Worm (Caenorhabditis elegans): ENCODE data around the gene mig-21.

Gene mig-21

DNA sequence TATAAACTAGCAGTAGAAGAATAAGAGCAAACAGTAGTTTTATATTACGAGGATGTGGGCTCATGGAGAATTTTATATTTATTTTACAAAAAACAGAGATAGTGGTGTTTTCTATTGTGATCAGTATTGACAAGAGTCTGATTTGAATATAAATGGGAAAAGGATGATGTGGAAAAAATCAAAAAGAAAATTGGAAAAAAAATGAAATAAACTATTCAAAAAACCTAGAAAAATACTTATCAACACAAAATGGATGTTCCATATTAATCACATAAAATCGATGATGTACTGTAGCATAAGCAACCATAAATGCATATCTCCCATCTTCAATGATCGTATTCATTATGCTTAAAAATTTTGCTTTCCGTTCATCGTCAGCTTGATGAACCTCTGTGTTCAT is 8.7 kb upstream of the mig-21 start, which contains the start of gene C28H8.7:
TSS of gene C28H8.7 (minus strand) at position 101 of the 400 bp plus-strand sequence.
- TF ChIP-seq elt-1 (tag; optimal IDR thresholded peaks at IDR 0.05; ENCODE audit: borderline replicate concordance, insufficient read depth) (no peak), nhr-12 (tag; optimal IDR thresholded peaks at IDR 0.05) (no peak), ceh-43 (GFP tag; optimal IDR thresholded peaks at IDR 0.05) (no peak), flh-1 (GFP tag; optimal IDR thresholded peaks at IDR 0.05) (no peak), cnd-1 (tag; optimal IDR thresholded peaks at IDR 0.05) (no peak), snpc-4 (tag; optimal IDR thresholded peaks at IDR 0.05) (no peak), unc-62 (GFP tag; optimal IDR thresholded peaks at IDR 0.05) (no peak), hlh-1 (tag; optimal IDR thresholded peaks at IDR 0.05) (no peak), mep-1 (tag; optimal IDR thresholded peaks at IDR 0.05) (no peak), unc-120 (tag; optimal IDR thresholded peaks at IDR 0.05; ENCODE audit: poor library complexity, severe bottlenecking) (no peak), zip-8 (tag; optimal IDR thresholded peaks at IDR 0.05) (no peak), lin-32 (GFP tag; optimal IDR thresholded peaks at IDR 0.05) (no peak), drap-1 (GFP tag; optimal IDR thresholded peaks at IDR 0.05) (no peak), sem-2 (GFP tag; optimal IDR thresholded peaks at IDR 0.05) (no peak), ztf-11 (tag; optimal IDR thresholded peaks at IDR 0.05) (no peak), elt-3 (tag; optimal IDR thresholded peaks at IDR 0.05) (no peak), sptf-1 (tag; optimal IDR thresholded peaks at IDR 0.05) (no peak), lin-13 (tag; optimal IDR thresholded peaks at IDR 0.05) (no peak), pha-4 (tag; optimal IDR thresholded peaks at IDR 0.05) (no peak)

DNA sequence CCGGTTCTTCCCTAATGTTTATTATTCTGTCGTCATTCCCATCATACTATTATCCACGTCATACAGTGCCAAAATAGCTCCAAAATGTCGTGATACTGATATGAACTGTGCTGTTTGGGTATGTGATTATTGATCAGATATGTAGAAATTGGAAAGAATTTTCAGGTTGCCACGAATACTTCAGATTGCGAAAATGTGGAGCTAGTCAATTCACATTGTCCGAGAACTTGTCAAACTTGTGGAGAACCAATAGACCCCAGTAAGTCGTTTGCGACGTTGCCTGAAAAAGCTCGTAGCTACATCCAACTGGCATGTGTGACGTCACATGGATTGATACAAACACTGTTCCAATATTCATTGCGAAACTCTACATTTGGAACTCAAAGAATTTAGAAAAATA is 6.3 kb upstream of the mig-21 start:
- TF ChIP-seq nhr-2 (tag; optimal IDR thresholded peaks at IDR 0.05) (no peak), sptf-1 (tag; optimal IDR thresholded peaks at IDR 0.05) (no peak), unc-39 (tag; optimal IDR thresholded peaks at IDR 0.05) (no peak), sem-2 (GFP tag; optimal IDR thresholded peaks at IDR 0.05) (no peak), ceh-39 (tag; optimal IDR thresholded peaks at IDR 0.05) (no peak), pha-4 (tag; optimal IDR thresholded peaks at IDR 0.05) (no peak), nhr-76 (tag; optimal IDR thresholded peaks at IDR 0.05) (no peak), nhr-12 (tag; optimal IDR thresholded peaks at IDR 0.05) (no peak), hlh-1 (tag; optimal IDR thresholded peaks at IDR 0.05) (no peak), tbx-8 (GFP tag; optimal IDR thresholded peaks at IDR 0.05) (no peak), ceh-83 (GFP tag; optimal IDR thresholded peaks at IDR 0.05) (no peak), ztf-11 (tag; optimal IDR thresholded peaks at IDR 0.05) (no peak)

DNA sequence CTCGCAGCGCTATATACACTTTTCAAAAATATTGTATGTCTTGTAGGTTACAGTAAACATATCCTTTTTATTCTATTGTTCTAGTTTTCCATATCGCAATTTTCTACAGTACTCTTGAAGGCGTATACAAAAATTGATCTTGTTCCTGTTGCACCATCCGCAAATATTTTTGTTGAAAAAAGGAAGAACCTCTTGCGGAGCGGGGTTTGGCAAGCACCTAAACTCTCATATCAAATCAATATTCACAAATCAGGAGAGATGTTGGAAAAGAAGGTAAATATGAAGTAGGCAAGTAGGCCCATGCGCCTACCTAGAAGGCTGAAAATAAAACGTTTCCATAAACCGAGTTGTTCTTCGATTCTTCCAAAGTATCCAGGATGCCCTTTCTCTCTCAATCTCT is 5.8 kb upstream of the mig-21 start, which contains the start of gene C28H8.5:
TSS of gene C28H8.5 (plus strand) at position 301 of the 400 bp plus-strand sequence.
- TF ChIP-seq tbx-8 (GFP tag; optimal IDR thresholded peaks at IDR 0.05) (no peak), drap-1 (GFP tag; optimal IDR thresholded peaks at IDR 0.05) (no peak), cnd-1 (tag; optimal IDR thresholded peaks at IDR 0.05) (no peak), hlh-1 (tag; optimal IDR thresholded peaks at IDR 0.05) (no peak), pha-4 (tag; optimal IDR thresholded peaks at IDR 0.05) (no peak), unc-120 (tag; optimal IDR thresholded peaks at IDR 0.05; ENCODE audit: poor library complexity, severe bottlenecking) (no peak), blmp-1 (tag; optimal IDR thresholded peaks at IDR 0.05) (no peak), ceh-83 (GFP tag; optimal IDR thresholded peaks at IDR 0.05) (no peak), nhr-28 (tag; optimal IDR thresholded peaks at IDR 0.05) (no peak), lin-13 (tag; optimal IDR thresholded peaks at IDR 0.05) (no peak), nhr-12 (tag; optimal IDR thresholded peaks at IDR 0.05) (no peak)

DNA sequence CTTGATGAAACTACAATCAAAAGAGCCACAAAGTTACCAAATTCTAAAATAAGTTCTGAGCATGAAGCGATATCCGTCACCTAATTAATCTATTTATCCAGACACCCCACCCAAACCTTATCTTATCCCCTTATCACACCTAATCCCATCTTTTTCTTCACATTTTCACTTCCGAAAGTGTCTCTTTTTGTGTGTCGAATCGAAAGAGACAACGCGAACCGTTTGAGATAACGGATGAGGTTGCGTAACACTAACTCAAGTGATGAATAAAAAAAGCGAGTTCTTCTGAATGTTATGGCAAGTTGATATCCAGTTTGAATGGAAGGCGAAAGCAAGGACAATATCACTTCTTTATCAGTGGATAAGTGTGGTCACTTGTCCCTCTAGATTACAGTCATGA is 5.3 kb upstream of the mig-21 start:
- no peak for TF ChIP-seq mab-5 (tag; optimal IDR thresholded peaks at IDR 0.05)

DNA sequence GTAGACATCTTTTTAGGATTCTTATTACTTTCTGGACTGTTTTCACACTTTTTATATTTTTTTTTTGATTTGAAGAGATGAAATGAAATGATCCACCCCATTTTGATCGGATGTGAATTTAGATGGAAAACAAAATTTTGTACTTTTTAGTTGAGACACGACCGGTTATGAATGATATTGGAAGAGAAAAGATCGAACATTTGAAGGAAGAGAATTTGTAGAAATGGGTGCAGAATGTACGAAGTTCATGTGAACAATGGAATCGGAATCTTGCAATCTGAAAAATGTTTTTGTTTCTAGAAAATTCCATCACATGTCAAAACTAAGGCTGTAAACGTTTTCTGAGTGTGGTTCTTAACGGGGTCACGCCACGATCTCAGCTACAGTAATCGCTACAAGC is 4.6 kb upstream of the mig-21 start, which contains the start of gene F01F1.14:
TSS of gene F01F1.14 (minus strand) at position 101 of the 400 bp plus-strand sequence.
- no peak for TF ChIP-seq bed-3 (GFP tag; optimal IDR thresholded peaks at IDR 0.05)
- no peak for TF ChIP-seq nhr-2 (tag; optimal IDR thresholded peaks at IDR 0.05)
- TF ChIP-seq sem-2 (GFP tag; optimal IDR thresholded peaks at IDR 0.05), result no peak
- no peak for TF ChIP-seq blmp-1 (tag; optimal IDR thresholded peaks at IDR 0.05)
- no peak for TF ChIP-seq sptf-1 (tag; optimal IDR thresholded peaks at IDR 0.05)
- TF ChIP-seq hlh-1 (tag; optimal IDR thresholded peaks at IDR 0.05), result no peak
- TF ChIP-seq cnd-1 (tag; optimal IDR thresholded peaks at IDR 0.05), result no peak
- TF ChIP-seq ham-2 (GFP tag; optimal IDR thresholded peaks at IDR 0.05), result no peak
- no peak for TF ChIP-seq elt-1 (tag; optimal IDR thresholded peaks at IDR 0.05; ENCODE audit: borderline replicate concordance, insufficient read depth)
- no peak for TF ChIP-seq ces-1 (GFP tag; optimal IDR thresholded peaks at IDR 0.05)
- no peak for TF ChIP-seq lin-13 (tag; optimal IDR thresholded peaks at IDR 0.05)
- no peak for TF ChIP-seq ceh-39 (tag; optimal IDR thresholded peaks at IDR 0.05)
- no peak for TF ChIP-seq nhr-76 (tag; optimal IDR thresholded peaks at IDR 0.05)
- no peak for TF ChIP-seq M03D4.4 (tag; optimal IDR thresholded peaks at IDR 0.05)
- no peak for TF ChIP-seq nhr-28 (tag; optimal IDR thresholded peaks at IDR 0.05)
- no peak for TF ChIP-seq drap-1 (GFP tag; optimal IDR thresholded peaks at IDR 0.05)
- no peak for TF ChIP-seq mab-5 (tag; optimal IDR thresholded peaks at IDR 0.05)
- TF ChIP-seq nhr-12 (tag; optimal IDR thresholded peaks at IDR 0.05), result no peak
- no peak for TF ChIP-seq flh-1 (GFP tag; optimal IDR thresholded peaks at IDR 0.05)
- no peak for TF ChIP-seq unc-62 (GFP tag; optimal IDR thresholded peaks at IDR 0.05)
